Fruit fly (Drosophila melanogaster) whole organism, embryonic: ENCODE results near the gene Snx27.
A peak's percentile ranks its signal among the peaks of the same experiment; 100 is the strongest.

ENCODE experiments used
- CG10366 ChIP-seq: fragments of 200-800 bp; sonication (Bioruptor generic); IDR thresholded peaks from 2 replicates; pipeline ENCODE4 v1.3.6; 2022; ENCODE audit warnings: missing biosample characterization, missing genetic modification characterization
- CG10959 ChIP-seq: fragments of 200-800 bp; sonication (Bioruptor generic); IDR thresholded peaks from 2 replicates; pipeline ENCODE4 v1.3.6; 2022; ENCODE audit warnings: missing biosample characterization, missing genetic modification characterization
- CG1233 ChIP-seq: fragments of 200-800 bp; sonication (Bioruptor generic); optimal IDR thresholded peaks from 4 replicates; lab custom pipeline; 2018; ENCODE audit warnings: missing biosample characterization, mild to moderate bottlenecking, missing genetic modification characterization
- CG12391 ChIP-seq: fragments of 200-800 bp; sonication (Bioruptor generic); optimal IDR thresholded peaks from 3 replicates; lab custom pipeline; 2018; ENCODE audit warnings: missing biosample characterization, mild to moderate bottlenecking, missing genetic modification characterization, moderate library complexity
- CG15696 ChIP-seq: fragments of 200-800 bp; sonication (Bioruptor generic); optimal IDR thresholded peaks from 2 replicates; lab custom pipeline; 2019; ENCODE audit warnings: missing biosample characterization, mild to moderate bottlenecking, missing genetic modification characterization, moderate library complexity
- CG18262 ChIP-seq: fragments of 200-800 bp; optimal IDR thresholded peaks from 3 replicates; lab custom pipeline; 2019; ENCODE audit warnings: missing biosample characterization, mild to moderate bottlenecking, missing genetic modification characterization, moderate library complexity
- CG2678 ChIP-seq: fragments of 200-800 bp; sonication (Bioruptor generic); optimal IDR thresholded peaks from 3 replicates; lab custom pipeline; 2019; ENCODE audit warnings: missing biosample characterization, mild to moderate bottlenecking, missing genetic modification characterization, moderate library complexity
- CG2889 ChIP-seq: fragments of 200-800 bp; sonication (Bioruptor generic); IDR thresholded peaks from 3 replicates; pipeline ENCODE4 v1.3.6; 2022; ENCODE audit warnings: missing biosample characterization, missing genetic modification characterization
- CG30020 ChIP-seq: fragments of 200-800 bp; optimal IDR thresholded peaks from 2 replicates; lab custom pipeline; 2019; ENCODE audit warnings: missing biosample characterization, mild to moderate bottlenecking, missing genetic modification characterization, moderate library complexity
- CG33213 ChIP-seq: fragments of 200-800 bp; sonication (Bioruptor generic); optimal IDR thresholded peaks from 3 replicates; lab custom pipeline; 2016; ENCODE audit warnings: missing biosample characterization, missing genetic modification characterization
- CG3995 ChIP-seq: fragments of 200-800 bp; sonication (Bioruptor generic); optimal IDR thresholded peaks from 3 replicates; lab custom pipeline; 2016; ENCODE audit warnings: missing biosample characterization, missing genetic modification characterization
- CG4820 ChIP-seq: fragments of 200-800 bp; sonication (Bioruptor generic); optimal IDR thresholded peaks from 3 replicates; lab custom pipeline; 2016; ENCODE audit warnings: missing biosample characterization, missing genetic modification characterization
- CG5953 ChIP-seq: fragments of 200-800 bp; sonication (Bioruptor generic); IDR thresholded peaks from 2 replicates; pipeline ENCODE4 v1.3.6; 2022; ENCODE audit warnings: missing biosample characterization, missing genetic modification characterization
- CG7556 ChIP-seq: fragments of 200-800 bp; sonication (Bioruptor generic); optimal IDR thresholded peaks from 2 replicates; lab custom pipeline; 2017; ENCODE audit warnings: missing biosample characterization, mild to moderate bottlenecking, missing genetic modification characterization
- CG8290 ChIP-seq, 3 experiments: fragments of 200-800 bp; sonication (Bioruptor generic); optimal IDR thresholded peaks; 2 replicates each; lab custom pipeline; 2016 to 2019; ENCODE audit warnings: missing biosample characterization in 3 of 3, missing genetic modification characterization in 3 of 3, mild to moderate bottlenecking in 2 of 3, moderate library complexity in 1 of 3
- CG8359 ChIP-seq: fragments of 200-800 bp; sonication (Bioruptor generic); optimal IDR thresholded peaks from 2 replicates; lab custom pipeline; 2017; ENCODE audit warnings: missing biosample characterization, mild to moderate bottlenecking, missing genetic modification characterization, borderline replicate concordance
- CG8765 ChIP-seq: fragments of 200-800 bp; sonication (Bioruptor generic); IDR thresholded peaks from 2 replicates; pipeline ENCODE4 v1.3.6; 2022; ENCODE audit warnings: missing biosample characterization, missing genetic modification characterization
- CG8944 ChIP-seq: fragments of 200-800 bp; sonication (Bioruptor generic); optimal IDR thresholded peaks from 3 replicates; lab custom pipeline; 2016; ENCODE audit warnings: missing biosample characterization, missing genetic modification characterization
- CG9817 ChIP-seq: fragments of 200-800 bp; sonication (Bioruptor generic); optimal IDR thresholded peaks from 2 replicates; lab custom pipeline; 2018; ENCODE audit warnings: missing biosample characterization, mild to moderate bottlenecking, missing genetic modification characterization, moderate library complexity
- D19B ChIP-seq: fragments of 200-800 bp; sonication (Bioruptor generic); optimal IDR thresholded peaks from 2 replicates; lab custom pipeline; 2017; ENCODE audit warnings: missing biosample characterization, mild to moderate bottlenecking, missing genetic modification characterization
- Dbx ChIP-seq: fragments of 200-800 bp; sonication (Bioruptor generic); IDR thresholded peaks from 3 replicates; pipeline ENCODE4 v1.3.6; 2022; ENCODE audit warnings: missing biosample characterization, missing genetic modification characterization
- Dfd ChIP-seq, 2 experiments: fragments of >200 bp; optimal IDR thresholded peaks; 2 replicates each; lab custom pipeline; 2017; ENCODE audit warnings: missing biosample characterization in 2 of 2, missing genetic modification characterization in 2 of 2
- Doc3 ChIP-seq: fragments of 200-800 bp; sonication (Bioruptor generic); IDR thresholded peaks from 3 replicates; pipeline ENCODE4 v1.3.6; 2022; ENCODE audit warnings: missing biosample characterization, missing genetic modification characterization; ENCODE audit not compliant: partially characterized antibody
- Fer3 ChIP-seq: fragments of 200-800 bp; sonication (Bioruptor generic); optimal IDR thresholded peaks from 2 replicates; lab custom pipeline; 2018; ENCODE audit warnings: missing biosample characterization, mild to moderate bottlenecking, missing genetic modification characterization, moderate library complexity
- HLH4C ChIP-seq: fragments of 200-800 bp; sonication (Bioruptor generic); IDR thresholded peaks from 3 replicates; pipeline ENCODE4 v1.3.6; 2022; ENCODE audit warnings: missing biosample characterization, missing genetic modification characterization; ENCODE audit not compliant: partially characterized antibody
- Lhr ChIP-seq: fragments of 200-800 bp; sonication (Bioruptor generic); optimal IDR thresholded peaks from 3 replicates; lab custom pipeline; 2017; ENCODE audit warnings: mild to moderate bottlenecking, missing biosample characterization, missing genetic modification reagents, missing genetic modification characterization
- Max ChIP-seq: fragments of 200-800 bp; sonication (Bioruptor generic); optimal IDR thresholded peaks from 2 replicates; lab custom pipeline; 2016; ENCODE audit warnings: missing biosample characterization, mild to moderate bottlenecking, missing genetic modification characterization
- Nf-YC ChIP-seq: fragments of 200-800 bp; optimal IDR thresholded peaks from 3 replicates; lab custom pipeline; 2019; ENCODE audit warnings: missing biosample characterization, mild to moderate bottlenecking, missing genetic modification characterization, moderate library complexity
- TFAM ChIP-seq: fragments of 200-800 bp; sonication (Bioruptor generic); optimal IDR thresholded peaks from 2 replicates; lab custom pipeline; 2017; ENCODE audit warnings: missing biosample characterization, missing genetic modification characterization, inconsistent platforms
- aop ChIP-seq: fragments of 200-800 bp; sonication (Bioruptor generic); IDR thresholded peaks from 2 replicates; pipeline ENCODE4 v1.3.6; 2022; ENCODE audit warnings: missing biosample characterization, missing genetic modification characterization
- az2 ChIP-seq: fragments of 200-800 bp; sonication (Bioruptor generic); optimal IDR thresholded peaks from 3 replicates; lab custom pipeline; 2016; ENCODE audit warnings: missing biosample characterization, missing genetic modification characterization
- bab2 ChIP-seq: fragments of 200-800 bp; sonication (Bioruptor generic); optimal IDR thresholded peaks from 2 replicates; lab custom pipeline; 2016; ENCODE audit warnings: missing biosample characterization, missing genetic modification characterization
- bcd ChIP-seq: fragments of 200-800 bp; sonication (Bioruptor generic); optimal IDR thresholded peaks from 2 replicates; lab custom pipeline; 2017; ENCODE audit warnings: missing biosample characterization, mild to moderate bottlenecking, missing genetic modification characterization
- dpn ChIP-seq, 2 experiments: fragments of 200-800 bp; sonication (Bioruptor generic); optimal IDR thresholded peaks; 3 replicates each; lab custom pipeline; 2016; ENCODE audit warnings: missing biosample characterization in 2 of 2, missing genetic modification characterization in 2 of 2
- fd96Cb ChIP-seq: fragments of 200-800 bp; sonication (Bioruptor generic); optimal IDR thresholded peaks from 2 replicates; lab custom pipeline; 2018; ENCODE audit warnings: missing biosample characterization, mild to moderate bottlenecking, missing genetic modification characterization, moderate library complexity
- gcm2 ChIP-seq: fragments of 200-800 bp; sonication (Bioruptor generic); optimal IDR thresholded peaks from 2 replicates; lab custom pipeline; 2016; ENCODE audit warnings: missing biosample characterization, missing genetic modification characterization
- gro ChIP-seq: fragments of 200-800 bp; sonication (Bioruptor generic); optimal IDR thresholded peaks from 2 replicates; lab custom pipeline; 2016; ENCODE audit warnings: missing biosample characterization, missing genetic modification characterization
- hb ChIP-seq: fragments of 200-800 bp; sonication (Bioruptor generic); IDR thresholded peaks from 3 replicates; pipeline ENCODE4 v1.3.6; 2022; ENCODE audit warnings: missing biosample characterization, missing genetic modification characterization; ENCODE audit not compliant: partially characterized antibody
- kah ChIP-seq: fragments of 200-800 bp; sonication (Bioruptor generic); optimal IDR thresholded peaks from 2 replicates; lab custom pipeline; 2018; ENCODE audit warnings: missing biosample characterization, mild to moderate bottlenecking, missing genetic modification characterization
- luna ChIP-seq: fragments of 200-800 bp; sonication (Bioruptor generic); optimal IDR thresholded peaks from 2 replicates; lab custom pipeline; 2016; ENCODE audit warnings: missing biosample characterization, missing genetic modification characterization
- mam ChIP-seq: fragments of 200-800 bp; sonication (Bioruptor generic); optimal IDR thresholded peaks from 3 replicates; lab custom pipeline; 2016; ENCODE audit warnings: missing biosample characterization, missing genetic modification characterization
- sc ChIP-seq, 3 experiments: fragments of >200 bp in 2 of 3; fragments of 200-800 bp in 1 of 3; sonication (Bioruptor generic) in 1 of 3; optimal IDR thresholded peaks; 2 replicates in 2 of 3; 3 replicates in 1 of 3; lab custom pipeline; 2017; ENCODE audit warnings: mild to moderate bottlenecking in 1 of 3, missing biosample characterization in 1 of 3, missing genetic modification characterization in 1 of 3, missing genetic modification reagents in 1 of 3
- scrt ChIP-seq: fragments of 200-800 bp; sonication (Bioruptor generic); optimal IDR thresholded peaks from 2 replicates; lab custom pipeline; 2018; ENCODE audit warnings: missing biosample characterization, mild to moderate bottlenecking, missing genetic modification characterization, moderate library complexity
- sd ChIP-seq: fragments of 200-800 bp; sonication (Bioruptor generic); optimal IDR thresholded peaks from 3 replicates; lab custom pipeline; 2018; ENCODE audit warnings: missing biosample characterization, mild to moderate bottlenecking, missing genetic modification characterization, moderate library complexity
- so ChIP-seq: fragments of 200-800 bp; sonication (Bioruptor generic); IDR thresholded peaks from 3 replicates; pipeline ENCODE4 v1.3.6; 2022; ENCODE audit warnings: missing biosample characterization, missing genetic modification characterization
- sob ChIP-seq: fragments of 200-800 bp; sonication (Bioruptor generic); IDR thresholded peaks from 2 replicates; pipeline ENCODE4 v1.3.6; 2022; ENCODE audit warnings: missing biosample characterization, missing genetic modification characterization
- sr ChIP-seq: fragments of 200-800 bp; sonication (Bioruptor generic); IDR thresholded peaks from 3 replicates; pipeline ENCODE4 v1.3.6; 2022; ENCODE audit warnings: missing biosample characterization, missing genetic modification characterization
- ttk ChIP-seq: fragments of 200-800 bp; sonication (Bioruptor generic); IDR thresholded peaks from 2 replicates; pipeline ENCODE4 v2.1.2; 2022; ENCODE audit warnings: missing biosample characterization, missing genetic modification characterization

Snx27 gene

dm6 chrX:5735268-5735941 is 2.4 kb downstream of the Snx27 start (continued):
- TF ChIP-seq sr = 0 out of 3 replicates have a peak, but pooled peaks have one; percentile 42
- peak; percentile 72 for TF ChIP-seq CG7556 (GFP tag; lab: Kevin White, UChicago)
- TF ChIP-seq CG8290 (GFP tag; optimal IDR thresholded peaks at IDR 0.05; lab: Kevin White, UChicago) = peak; percentile 3
- TF ChIP-seq CG8290 (tag; optimal IDR thresholded peaks at IDR 0.05; lab: Kevin White, UChicago) = peak in 1 of 2 experiments; percentile 85
- peak; percentile 71 for TF ChIP-seq CG8765 (GFP tag; lab: Robert Waterston, UW)
- TF ChIP-seq kah (GFP tag; lab: Kevin White, UChicago) = peak; percentile 43
- no peak for TF ChIP-seq HLH4C (GFP tag; lab: Robert Waterston, UW)
- peak; percentile 27 for TF ChIP-seq Max
- peak; percentile 76 for TF ChIP-seq bab2 (GFP tag; lab: Kevin White, UChicago)
- TF ChIP-seq CG3995 (GFP tag; lab: Kevin White, UChicago) = peak; percentile 8
- TF ChIP-seq CG18262 (tag; lab: Kevin White, UChicago) = peak; percentile 78
- no peak for TF ChIP-seq sc (optimal IDR thresholded peaks at IDR 0.05; lab: Kevin White, UChicago)
- no peak for TF ChIP-seq sc (GFP tag; optimal IDR thresholded peaks at IDR 0.05; lab: Kevin White, UChicago)
- no peak for TF ChIP-seq Lhr (GFP tag; lab: Kevin White, UChicago)
- peak; percentile 78 for TF ChIP-seq CG5953
- 0 out of 2 replicates have a peak, but pooled peaks have one; percentile 20 for TF ChIP-seq CG10959 (GFP tag; lab: Robert Waterston, UW)
- TF ChIP-seq CG8359 (GFP tag; lab: Kevin White, UChicago) = peak; percentile 21
- TF ChIP-seq CG12391 (tag; lab: Kevin White, UChicago) = peak; percentile 80
- TF ChIP-seq Dbx (GFP tag; lab: Robert Waterston, UW) = peak; percentile 63; the same call in 2 of the 3 replicates
- TF ChIP-seq CG4820 = peak; percentile 46
- peak; percentile 66 for TF ChIP-seq fd96Cb (tag; lab: Kevin White, UChicago)
- TF ChIP-seq gcm2 = no peak
- TF ChIP-seq Doc3 (GFP tag; lab: Robert Waterston, UW) = no peak
- no peak for TF ChIP-seq D19B (GFP tag; lab: Kevin White, UChicago)
- peak; percentile 75 for TF ChIP-seq CG9817 (tag; lab: Kevin White, UChicago)
- TF ChIP-seq CG10366 (GFP tag; lab: Robert Waterston, UW) = peak; percentile 78
- TF ChIP-seq CG8944 = no peak
- peak; percentile 72 for TF ChIP-seq mam
- no peak for TF ChIP-seq hb (GFP tag; lab: Robert Waterston, UW)
- peak; percentile 9 for TF ChIP-seq CG15696
- TF ChIP-seq CG2678 = peak; percentile 82
- TF ChIP-seq CG1233 (GFP tag; lab: Kevin White, UChicago) = peak; percentile 37
- TF ChIP-seq sd (tag; lab: Kevin White, UChicago) = peak; percentile 41
- peak; percentile 19 for TF ChIP-seq Nf-YC (tag; lab: Kevin White, UChicago)
- peak; percentile 36 for TF ChIP-seq scrt (GFP tag; lab: Kevin White, UChicago)
- peak; percentile 55 to 82 for TF ChIP-seq dpn (GFP tag; optimal IDR thresholded peaks at IDR 0.05; lab: Kevin White, UChicago)
- peak; percentile 84 for TF ChIP-seq sob
- no peak for TF ChIP-seq Dfd (GFP tag; optimal IDR thresholded peaks at IDR 0.05; lab: Kevin White, UChicago)
- no peak for TF ChIP-seq aop (GFP tag; lab: Robert Waterston, UW)
- peak; percentile 80 for TF ChIP-seq so
- peak; percentile 74 for TF ChIP-seq Fer3
- TF ChIP-seq gro (GFP tag; lab: Kevin White, UChicago) = peak; percentile 10
- no peak for TF ChIP-seq CG33213
- peak; percentile 10 for TF ChIP-seq CG30020 (tag; lab: Kevin White, UChicago)
- TF ChIP-seq bcd (GFP tag; lab: Kevin White, UChicago) = peak; percentile 18
- TF ChIP-seq az2 (GFP tag; lab: Kevin White, UChicago) = peak; percentile 75
- TF ChIP-seq CG2889 (GFP tag; lab: Robert Waterston, UW) = peak; percentile 72; the same call in 2 of the 3 replicates
- no peak for TF ChIP-seq TFAM (GFP tag; lab: Kevin White, UChicago)
- peak; percentile 78 for TF ChIP-seq ttk (GFP tag; lab: Robert Waterston, UW)
- TF ChIP-seq luna (GFP tag; lab: Kevin White, UChicago) = no peak
